Comparison of ENCODE assay signal across 1 worm cellular context in the genomic region with DNA sequence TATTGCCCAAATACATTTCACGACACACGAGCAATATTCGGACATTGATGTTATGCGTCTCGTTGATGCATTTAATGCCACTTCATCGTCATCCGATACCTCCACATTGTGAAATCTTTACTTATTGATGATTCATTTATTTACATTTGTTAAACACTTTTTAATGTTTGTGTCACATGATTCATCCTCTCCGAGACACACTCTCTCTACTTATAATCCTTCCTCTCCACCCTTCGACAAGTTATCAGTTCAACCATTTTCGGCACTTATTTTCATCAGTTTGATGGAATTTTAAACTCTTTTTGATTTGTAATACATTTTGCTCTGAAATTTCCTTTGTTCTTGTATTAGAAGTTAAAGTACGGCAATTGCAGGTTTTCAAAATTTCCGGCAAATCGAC.
TF ChIP-seq lines count a peak whose summit lies in the region.

No protein-coding gene starts in this region.

TF ChIP-seq in whole organism, L1 larva, 84 proteins besides CTCF, POLR2A, EP300 and RAD21 (continued from another document):
- TF ChIP-seq nhr-71 (tag; optimal IDR thresholded peaks at IDR 0.05; lab: Kevin White, UChicago) (no peak), ztf-11 (tag; optimal IDR thresholded peaks at IDR 0.05; lab: Kevin White, UChicago) (no peak), elt-2 (tag; optimal IDR thresholded peaks at IDR 0.05; lab: Kevin White, UChicago) (peak; percentile 62), nhr-237 (tag; optimal IDR thresholded peaks at IDR 0.05; lab: Kevin White, UChicago) (no peak), fkh-8 (tag; optimal IDR thresholded peaks at IDR 0.05; lab: Kevin White, UChicago) (no peak), snu-23 (GFP tag; optimal IDR thresholded peaks at IDR 0.05; lab: Kevin White, UChicago) (no peak), egl-27 (tag; optimal IDR thresholded peaks at IDR 0.05; lab: Kevin White, UChicago) (no peak), dpl-1 (GFP tag; optimal IDR thresholded peaks at IDR 0.05; lab: Kevin White, UChicago) (no peak), unc-98 (GFP tag; IDR thresholded peaks at IDR 0.05; lab: Robert Waterston, UW) (no peak), nhr-20 (tag; optimal IDR thresholded peaks at IDR 0.05; lab: Kevin White, UChicago) (peak; percentile 30), egl-13 (tag; optimal IDR thresholded peaks at IDR 0.05; lab: Kevin White, UChicago) (no peak), mef-2 (tag; optimal IDR thresholded peaks at IDR 0.05; lab: Kevin White, UChicago) (no peak), tlp-1 (tag; optimal IDR thresholded peaks at IDR 0.05; lab: Kevin White, UChicago) (no peak)
